Worm (Caenorhabditis elegans) whole organism, late embryonic: ENCODE data around the gene C33A11.2.

ENCODE experiments used
- ama-1 ChIP-seq: fragments of 150-350 bp; optimal IDR thresholded peaks from 2 replicates; lab custom pipeline; 2014
- eyg-1 ChIP-seq: sonication (generic microtip); optimal IDR thresholded peaks from 2 replicates; lab custom pipeline; 2016; ENCODE audit warnings: missing genotype, missing genetic modification characterization, missing compliant biosample characterization
- hlh-8 ChIP-seq: sonication (generic microtip); optimal IDR thresholded peaks from 2 replicates; lab custom pipeline; 2016; ENCODE audit warnings: missing genotype, missing genetic modification characterization, missing compliant biosample characterization
- nfya-1 ChIP-seq: sonication (generic microtip); optimal IDR thresholded peaks from 2 replicates; lab custom pipeline; 2017; ENCODE audit warnings: missing genetic modification characterization, mild to moderate bottlenecking, missing compliant biosample characterization, antibody characterized with exemption, moderate library complexity
- ref-2 ChIP-seq: sonication (generic microtip); optimal IDR thresholded peaks from 2 replicates; lab custom pipeline; 2016; ENCODE audit warnings: missing genetic modification characterization, missing compliant biosample characterization

DNA sequence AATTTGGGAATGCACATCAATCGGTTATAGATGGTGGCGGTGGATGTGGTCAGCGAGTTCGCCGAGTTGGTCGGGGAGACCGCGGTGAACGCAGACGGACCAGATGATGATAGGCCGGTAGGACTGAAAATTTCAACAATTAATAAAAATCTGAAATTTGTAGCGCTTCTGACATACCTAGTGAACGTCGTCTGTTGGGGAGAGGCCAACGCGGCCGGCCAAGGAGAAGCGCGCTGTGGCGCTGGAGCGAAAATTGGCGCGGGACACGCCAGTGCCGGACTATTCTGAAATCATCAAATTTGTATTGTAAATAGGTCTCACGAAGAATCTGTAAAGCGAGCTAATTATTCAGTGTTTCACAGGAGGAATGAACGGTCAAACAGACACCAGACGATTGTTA is 7.0 kb downstream of the C33A11.2 start:
- TF ChIP-seq ref-2 (tag; lab: Kevin White, UChicago) (no peak), hlh-8 (tag; lab: Kevin White, UChicago) (no peak), ama-1 (no peak), nfya-1 (no peak), eyg-1 (tag; lab: Kevin White, UChicago) (no peak)
